Fruit fly (Drosophila melanogaster) whole organism, wandering third instar larva: ENCODE data around the gene Mbs.
A peak's percentile ranks its signal among the peaks of the same experiment; 100 is the strongest.

Experiments used
- Abd-B ChIP-seq: fragments of >200 bp; optimal IDR thresholded peaks from 2 replicates; lab custom pipeline; 2017; ENCODE audit warnings: missing biosample characterization, missing genetic modification characterization
- CG32264 ChIP-seq: fragments of 200-800 bp; sonication (Bioruptor generic); optimal IDR thresholded peaks from 2 replicates; lab custom pipeline; 2016; ENCODE audit warnings: missing biosample characterization, missing genetic modification characterization
- CG9705 ChIP-seq: fragments of 200-800 bp; sonication (Bioruptor generic); optimal IDR thresholded peaks from 2 replicates; lab custom pipeline; 2018; ENCODE audit warnings: missing biosample characterization, mild to moderate bottlenecking, missing genetic modification characterization
- CrebA ChIP-seq: fragments of 200-800 bp; sonication (Bioruptor generic); optimal IDR thresholded peaks from 2 replicates; lab custom pipeline; 2016; ENCODE audit warnings: missing biosample characterization, mild to moderate bottlenecking, missing genetic modification characterization, borderline replicate concordance
- Dfd ChIP-seq: fragments of >200 bp; optimal IDR thresholded peaks from 2 replicates; lab custom pipeline; 2017; ENCODE audit warnings: missing biosample characterization, missing genetic modification characterization
- Dif ChIP-seq: fragments of 200-275, 200-300 bp; sonication (Bioruptor generic); optimal IDR thresholded peaks from 2 replicates; lab custom pipeline; 2018; ENCODE audit warnings: missing biosample characterization, missing genetic modification characterization; ENCODE audit not compliant: partially characterized antibody
- GATAd ChIP-seq: sonication (Bioruptor generic); optimal IDR thresholded peaks from 2 replicates; lab custom pipeline; 2016; ENCODE audit warnings: missing biosample characterization, missing genetic modification characterization
- HLH106 ChIP-seq: fragments of 200-800 bp; optimal IDR thresholded peaks from 3 replicates; lab custom pipeline; 2019; ENCODE audit warnings: missing biosample characterization, mild to moderate bottlenecking, missing genetic modification characterization, moderate library complexity
- Hnf4 ChIP-seq: fragments of 200-800 bp; sonication (Bioruptor generic); optimal IDR thresholded peaks from 2 replicates; lab custom pipeline; 2016; ENCODE audit warnings: missing biosample characterization, mild to moderate bottlenecking, missing genetic modification characterization
- Hr78 ChIP-seq: fragments of >200 bp; optimal IDR thresholded peaks from 2 replicates; lab custom pipeline; 2017; ENCODE audit warnings: missing biosample characterization, missing genetic modification characterization
- Hr83 ChIP-seq: fragments of 200-300 bp; sonication (Bioruptor generic); optimal IDR thresholded peaks from 2 replicates; lab custom pipeline; 2016; ENCODE audit warnings: missing biosample characterization, mild to moderate bottlenecking, missing genetic modification characterization, moderate library complexity; ENCODE audit not compliant: poor library complexity, severe bottlenecking
- Jra ChIP-seq: sonication (Bioruptor generic); optimal IDR thresholded peaks from 2 replicates; lab custom pipeline; 2016; ENCODE audit warnings: missing biosample characterization, missing genetic modification characterization
- Mio ChIP-seq: sonication (Bioruptor generic); optimal IDR thresholded peaks from 2 replicates; lab custom pipeline; 2016; ENCODE audit warnings: missing biosample characterization, missing genetic modification characterization
- Myc ChIP-seq: fragments of >200 bp; optimal IDR thresholded peaks from 2 replicates; lab custom pipeline; 2017
- N ChIP-seq: fragments of >200 bp; optimal IDR thresholded peaks from 2 replicates; lab custom pipeline; 2018; ENCODE audit warnings: missing biosample characterization, missing external identifiers, missing genetic modification characterization
- OdsH ChIP-seq: fragments of 200-800 bp; sonication (Bioruptor generic); optimal IDR thresholded peaks from 2 replicates; lab custom pipeline; 2016; ENCODE audit warnings: missing biosample characterization, mild to moderate bottlenecking, missing genetic modification characterization
- Rel ChIP-seq, 2 experiments: fragments of 200-800 bp; sonication (Bioruptor generic) in 1 of 2; optimal IDR thresholded peaks; 2 replicates in 1 of 2; 3 replicates in 1 of 2; lab custom pipeline; 2016 to 2019; ENCODE audit warnings: mild to moderate bottlenecking in 2 of 2, missing biosample characterization in 2 of 2, missing genetic modification characterization in 2 of 2, moderate library complexity in 1 of 2
- Sp1 ChIP-seq: fragments of 200-800 bp; sonication (Bioruptor generic); optimal IDR thresholded peaks from 3 replicates; lab custom pipeline; 2019; ENCODE audit warnings: missing biosample characterization, mild to moderate bottlenecking, missing genetic modification characterization, moderate library complexity
- Vsx2 ChIP-seq: fragments of 200-300, 225-300 bp; sonication (Bioruptor generic); optimal IDR thresholded peaks from 2 replicates; lab custom pipeline; 2018; ENCODE audit warnings: missing biosample characterization, missing genetic modification characterization; ENCODE audit not compliant: partially characterized antibody
- br ChIP-seq: fragments of 200-800 bp; sonication (Bioruptor generic); optimal IDR thresholded peaks from 2 replicates; lab custom pipeline; 2016; ENCODE audit warnings: missing biosample characterization, missing genetic modification characterization
- brk ChIP-seq: fragments of 200-800 bp; sonication (Bioruptor generic); optimal IDR thresholded peaks from 2 replicates; lab custom pipeline; 2016; ENCODE audit warnings: missing biosample characterization, mild to moderate bottlenecking, missing genetic modification characterization
- dl ChIP-seq, 2 experiments: fragments of 175-275, 200-275 bp in 1 of 2; fragments of 200-275 bp in 1 of 2; sonication (Bioruptor generic); optimal IDR thresholded peaks; lab custom pipeline; 2018; ENCODE audit warnings: mild to moderate bottlenecking in 2 of 2, missing biosample characterization in 2 of 2, missing genetic modification characterization in 2 of 2, moderate library complexity in 2 of 2; ENCODE audit not compliant: partially characterized antibody in 2 of 2, insufficient read depth in 1 of 2
- dmrt93B ChIP-seq: fragments of 200-800 bp; sonication (Bioruptor generic); optimal IDR thresholded peaks from 2 replicates; lab custom pipeline; 2018; ENCODE audit warnings: missing biosample characterization, mild to moderate bottlenecking, missing genetic modification characterization
- dsf ChIP-seq: sonication (Bioruptor generic); optimal IDR thresholded peaks from 2 replicates; lab custom pipeline; 2016; ENCODE audit warnings: missing biosample characterization, missing genetic modification characterization, borderline replicate concordance
- ey ChIP-seq: fragments of 200-800 bp; sonication (Bioruptor generic); optimal IDR thresholded peaks from 2 replicates; lab custom pipeline; 2016; ENCODE audit warnings: missing biosample characterization, missing genetic modification characterization
- foxo ChIP-seq, 2 experiments: fragments of 200-800 bp; sonication (Bioruptor generic); optimal IDR thresholded peaks; 2 replicates in 1 of 2; 3 replicates in 1 of 2; lab custom pipeline; 2016 to 2017; ENCODE audit warnings: missing biosample characterization in 2 of 2, missing genetic modification characterization in 2 of 2
- fru ChIP-seq: fragments of 200-800 bp; sonication (Bioruptor generic); optimal IDR thresholded peaks from 3 replicates; lab custom pipeline; 2016; ENCODE audit warnings: missing biosample characterization, mild to moderate bottlenecking, missing genetic modification characterization
- h ChIP-seq: fragments of 200-800 bp; sonication (Bioruptor generic); optimal IDR thresholded peaks from 3 replicates; lab custom pipeline; 2016; ENCODE audit warnings: missing biosample characterization, mild to moderate bottlenecking, missing genetic modification characterization
- jim ChIP-seq: fragments of 175-275, 200-325 bp; sonication (Bioruptor generic); optimal IDR thresholded peaks from 2 replicates; lab custom pipeline; 2016; ENCODE audit warnings: missing biosample characterization, mild to moderate bottlenecking, missing genetic modification characterization
- lola ChIP-seq: fragments of >200 bp; optimal IDR thresholded peaks from 2 replicates; lab custom pipeline; 2017; ENCODE audit warnings: missing biosample characterization, missing genetic modification characterization
- pan ChIP-seq: fragments of >200 bp; optimal IDR thresholded peaks from 2 replicates; lab custom pipeline; 2017
- psq ChIP-seq: fragments of 200-800 bp; sonication (Bioruptor generic); optimal IDR thresholded peaks from 3 replicates; lab custom pipeline; 2017; ENCODE audit warnings: missing biosample characterization, mild to moderate bottlenecking, missing genetic modification characterization, moderate library complexity
- rgr ChIP-seq: fragments of 200-800 bp; sonication (Bioruptor generic); optimal IDR thresholded peaks from 3 replicates; lab custom pipeline; 2016; ENCODE audit warnings: missing biosample characterization, mild to moderate bottlenecking, missing genetic modification characterization
- sage ChIP-seq: fragments of 200-800 bp; sonication (Bioruptor generic); optimal IDR thresholded peaks from 2 replicates; lab custom pipeline; 2016; ENCODE audit warnings: missing biosample characterization, mild to moderate bottlenecking, missing genetic modification characterization
- sv ChIP-seq: fragments of 200-800 bp; sonication (Bioruptor generic); optimal IDR thresholded peaks from 3 replicates; lab custom pipeline; 2016; ENCODE audit warnings: missing biosample characterization, missing genetic modification characterization
- tai ChIP-seq: sonication (Bioruptor generic); optimal IDR thresholded peaks from 2 replicates; lab custom pipeline; 2016; ENCODE audit warnings: missing biosample characterization, missing genetic modification characterization
- usp ChIP-seq: fragments of >200 bp; optimal IDR thresholded peaks from 2 replicates; lab custom pipeline; 2017; ENCODE audit warnings: missing biosample characterization, missing genetic modification characterization
- woc ChIP-seq: sonication (Bioruptor generic); optimal IDR thresholded peaks from 2 replicates; lab custom pipeline; 2016; ENCODE audit warnings: missing biosample characterization, mild to moderate bottlenecking, missing genetic modification characterization

The Mbs gene

DNA sequence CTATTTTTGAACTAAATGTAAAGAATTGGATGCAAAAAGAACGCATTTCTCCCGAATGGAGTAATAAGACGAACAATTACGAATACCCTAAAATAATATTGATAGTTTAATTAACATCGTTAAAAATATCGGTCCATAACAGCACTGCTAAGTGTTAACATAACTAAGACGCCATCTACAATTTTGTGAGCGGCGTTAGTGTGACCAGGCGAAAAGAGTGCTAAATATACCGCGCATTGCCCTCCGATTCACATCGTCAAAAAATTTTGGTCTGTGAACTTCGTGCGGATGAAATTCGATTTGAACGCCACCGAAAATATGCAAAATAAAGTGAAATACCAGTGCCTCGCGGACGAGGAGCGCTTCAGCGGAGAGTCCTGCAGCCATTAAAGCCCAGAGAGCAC lies at the start of gene Mbs:
Gene Mbs (plus strand): TSS at position 241 of the 404 bp plus-strand sequence.
- TF ChIP-seq lola (GFP tag; lab: Kevin White, UChicago) (no peak), psq (GFP tag; lab: Kevin White, UChicago) (no peak), h (GFP tag; lab: Kevin White, UChicago) (no peak), sv (no peak), dmrt93B (no peak), br (no peak), pan (no peak), sage (GFP tag; lab: Kevin White, UChicago) (no peak), dsf (GFP tag; lab: Kevin White, UChicago) (no peak), Hr83 (GFP tag; lab: Kevin White, UChicago) (no peak), Myc (no peak), brk (GFP tag; lab: Kevin White, UChicago) (peak; percentile 37), rgr (GFP tag; lab: Kevin White, UChicago) (no peak), foxo (GFP tag; optimal IDR thresholded peaks at IDR 0.05; lab: Kevin White, UChicago) (no peak), ey (no peak), Abd-B (GFP tag; lab: Kevin White, UChicago) (no peak), CG32264 (GFP tag; lab: Kevin White, UChicago) (no peak), tai (GFP tag; lab: Kevin White, UChicago) (peak; percentile 32), GATAd (GFP tag; lab: Kevin White, UChicago) (no peak), Rel (GFP tag; optimal IDR thresholded peaks at IDR 0.05; lab: Kevin White, UChicago) (no peak), Rel (tag; optimal IDR thresholded peaks at IDR 0.05; lab: Kevin White, UChicago) (peak; percentile 57), dl (GFP tag; optimal IDR thresholded peaks at IDR 0.05; lab: Kevin White, UChicago; ENCODE audit: insufficient read depth in 1 of 2, partially characterized antibody in 2 of 2) (no peak), usp (no peak), fru (no peak), Dfd (GFP tag; lab: Kevin White, UChicago) (no peak), HLH106 (tag; lab: Kevin White, UChicago) (peak; percentile 24), N (no peak), Vsx2 (GFP tag; lab: Kevin White, UChicago) (peak; percentile 50), jim (GFP tag; lab: Kevin White, UChicago) (no peak), Mio (no peak), Hr78 (GFP tag; lab: Kevin White, UChicago) (no peak), Hnf4 (GFP tag; lab: Kevin White, UChicago) (peak; percentile 42), Sp1 (GFP tag; lab: Kevin White, UChicago) (peak; percentile 52), Jra (GFP tag; lab: Kevin White, UChicago) (no peak), woc (GFP tag; lab: Kevin White, UChicago) (peak; percentile 42), CG9705 (GFP tag; lab: Kevin White, UChicago) (no peak), OdsH (no peak), CrebA (GFP tag; lab: Kevin White, UChicago) (no peak), Dif (no peak)

DNA sequence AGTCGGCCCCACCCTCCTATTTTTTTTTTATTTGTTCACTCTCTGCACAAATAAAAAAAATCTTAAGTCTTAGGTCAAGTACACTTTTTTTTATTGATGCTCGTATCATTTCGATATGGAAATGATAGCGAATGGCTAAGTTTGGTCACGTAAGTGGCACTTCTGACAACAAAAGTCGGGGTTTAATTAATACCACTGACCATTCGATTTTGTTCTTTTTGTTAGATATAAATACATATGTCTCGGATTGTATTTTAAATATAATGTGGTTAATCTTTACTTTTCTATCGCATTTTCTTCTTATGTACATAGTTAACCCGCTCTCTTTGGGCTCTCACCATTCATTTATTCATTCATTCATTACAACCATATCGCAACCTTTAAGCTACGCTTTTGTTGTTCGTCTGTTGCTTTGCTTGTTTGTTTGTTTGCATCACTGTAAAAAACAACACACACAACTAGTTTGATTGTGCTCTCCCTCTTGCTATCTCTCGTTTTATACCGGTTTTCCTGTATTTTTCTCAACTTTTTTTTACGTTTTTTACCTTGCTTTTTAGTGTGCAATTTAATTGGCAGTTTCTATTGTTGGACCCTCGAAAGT lies 49.5 kb upstream of the Mbs start:
- TF ChIP-seq psq (GFP tag; lab: Kevin White, UChicago) (peak; percentile 12), usp (no peak), dsf (GFP tag; lab: Kevin White, UChicago) (no peak), Dfd (GFP tag; lab: Kevin White, UChicago) (no peak), h (GFP tag; lab: Kevin White, UChicago) (no peak), Sp1 (GFP tag; lab: Kevin White, UChicago) (no peak), GATAd (GFP tag; lab: Kevin White, UChicago) (no peak), rgr (GFP tag; lab: Kevin White, UChicago) (no peak), CrebA (GFP tag; lab: Kevin White, UChicago) (peak; percentile 11), fru (peak; percentile 34), Dif (no peak), foxo (GFP tag; optimal IDR thresholded peaks at IDR 0.05; lab: Kevin White, UChicago) (no peak)
